Fruit fly (Drosophila melanogaster) whole organism, wandering third instar larva: ENCODE data around the gene ovo.

Experiments
- Abd-B ChIP-seq: fragments of >200 bp; optimal IDR thresholded peaks from 2 replicates; lab custom pipeline; 2017; ENCODE audit warnings: missing biosample characterization, missing genetic modification characterization
- CrebA ChIP-seq: fragments of 200-800 bp; sonication (Bioruptor generic); optimal IDR thresholded peaks from 2 replicates; lab custom pipeline; 2016; ENCODE audit warnings: missing biosample characterization, mild to moderate bottlenecking, missing genetic modification characterization, borderline replicate concordance
- Hr83 ChIP-seq: fragments of 200-300 bp; sonication (Bioruptor generic); optimal IDR thresholded peaks from 2 replicates; lab custom pipeline; 2016; ENCODE audit warnings: missing biosample characterization, mild to moderate bottlenecking, missing genetic modification characterization, moderate library complexity; ENCODE audit not compliant: poor library complexity, severe bottlenecking
- Jra ChIP-seq: sonication (Bioruptor generic); optimal IDR thresholded peaks from 2 replicates; lab custom pipeline; 2016; ENCODE audit warnings: missing biosample characterization, missing genetic modification characterization
- Mio ChIP-seq: sonication (Bioruptor generic); optimal IDR thresholded peaks from 2 replicates; lab custom pipeline; 2016; ENCODE audit warnings: missing biosample characterization, missing genetic modification characterization
- Vsx2 ChIP-seq: fragments of 200-300, 225-300 bp; sonication (Bioruptor generic); optimal IDR thresholded peaks from 2 replicates; lab custom pipeline; 2018; ENCODE audit warnings: missing biosample characterization, missing genetic modification characterization; ENCODE audit not compliant: partially characterized antibody
- br ChIP-seq: fragments of 200-800 bp; sonication (Bioruptor generic); optimal IDR thresholded peaks from 2 replicates; lab custom pipeline; 2016; ENCODE audit warnings: missing biosample characterization, missing genetic modification characterization
- dsf ChIP-seq: sonication (Bioruptor generic); optimal IDR thresholded peaks from 2 replicates; lab custom pipeline; 2016; ENCODE audit warnings: missing biosample characterization, missing genetic modification characterization, borderline replicate concordance
- foxo ChIP-seq, 2 experiments: fragments of 200-800 bp; sonication (Bioruptor generic); optimal IDR thresholded peaks; 2 replicates in 1 of 2; 3 replicates in 1 of 2; lab custom pipeline; 2016 to 2017; ENCODE audit warnings: missing biosample characterization in 2 of 2, missing genetic modification characterization in 2 of 2
- fru ChIP-seq: fragments of 200-800 bp; sonication (Bioruptor generic); optimal IDR thresholded peaks from 3 replicates; lab custom pipeline; 2016; ENCODE audit warnings: missing biosample characterization, mild to moderate bottlenecking, missing genetic modification characterization
- h ChIP-seq: fragments of 200-800 bp; sonication (Bioruptor generic); optimal IDR thresholded peaks from 3 replicates; lab custom pipeline; 2016; ENCODE audit warnings: missing biosample characterization, mild to moderate bottlenecking, missing genetic modification characterization
- pan ChIP-seq: fragments of >200 bp; optimal IDR thresholded peaks from 2 replicates; lab custom pipeline; 2017
- psq ChIP-seq: fragments of 200-800 bp; sonication (Bioruptor generic); optimal IDR thresholded peaks from 3 replicates; lab custom pipeline; 2017; ENCODE audit warnings: missing biosample characterization, mild to moderate bottlenecking, missing genetic modification characterization, moderate library complexity

dm6 chrX:5045158-5045557, 2.9 kb upstream of the ovo start:
- TF ChIP-seq foxo (GFP tag; optimal IDR thresholded peaks at IDR 0.05; lab: Kevin White, UChicago) (peak in 1 of 2 experiments; percentile 68), dsf (no peak), psq (peak; percentile 52), Jra (no peak), Hr83 (no peak), Mio (GFP tag; lab: Kevin White, UChicago) (no peak), fru (GFP tag; lab: Kevin White, UChicago) (peak; percentile 63), pan (no peak), Abd-B (no peak), CrebA (GFP tag; lab: Kevin White, UChicago) (no peak), h (GFP tag; lab: Kevin White, UChicago) (peak; percentile 80), br (GFP tag; lab: Kevin White, UChicago) (peak; percentile 74), Vsx2 (GFP tag; lab: Kevin White, UChicago) (no peak)
